Worm (Caenorhabditis elegans): ENCODE data around the gene moa-1.

DNA sequence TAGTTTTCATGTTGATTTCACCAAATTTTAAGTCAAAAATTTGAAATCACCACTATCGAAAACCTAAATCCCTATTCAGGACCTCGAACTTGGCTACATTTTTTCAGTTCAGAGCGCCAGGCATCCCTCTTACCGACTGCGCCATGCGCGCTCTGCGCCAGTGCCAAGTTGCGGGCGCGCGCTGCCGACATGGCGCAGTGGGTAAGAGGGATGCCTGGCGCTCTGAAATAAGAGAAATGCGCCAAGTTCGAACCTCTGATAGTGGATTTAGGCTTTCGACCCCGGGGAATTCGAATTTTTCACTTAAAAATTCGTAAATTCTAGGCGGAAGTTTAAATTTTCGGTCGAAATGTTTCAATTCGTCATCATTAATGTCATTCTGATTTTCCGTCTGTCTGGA lies 20.2 kb upstream of the moa-1 start:
- TF ChIP-seq flt-1 (GFP tag; IDR thresholded peaks at IDR 0.05), result no peak
- no peak for TF ChIP-seq ztf-23 (GFP tag; IDR thresholded peaks at IDR 0.05)
- no peak for TF ChIP-seq med-1 (GFP tag; optimal IDR thresholded peaks at IDR 0.05; ENCODE audit: insufficient read depth)
- TF ChIP-seq ref-1 (GFP tag; conservative IDR thresholded peaks at IDR 0.05), result no peak
- TF ChIP-seq klf-2 (GFP tag; conservative IDR thresholded peaks at IDR 0.05), result no peak
- TF ChIP-seq cog-1 (tag; optimal IDR thresholded peaks at IDR 0.05), result no peak

Measured in whole organism, midembryonic.